Worm (Caenorhabditis elegans) whole organism, young adult: ENCODE data around the gene tbc-2.

Experiments
- B0035.1 ChIP-seq: sonication (generic microtip); optimal IDR thresholded peaks from 2 replicates; lab custom pipeline; 2016; ENCODE audit warnings: missing genetic modification characterization, mild to moderate bottlenecking, missing compliant biosample characterization, missing genotype, missing genetic modification reagents
- B0336.3 ChIP-seq: fragments of 200-800 bp; sonication (Bioruptor generic); IDR thresholded peaks from 2 replicates; pipeline ENCODE4 v1.3.6; 2022; ENCODE audit warnings: missing genetic modification characterization, missing compliant biosample characterization
- C17E4.6 ChIP-seq: fragments of 200-800 bp; sonication (Bioruptor generic); IDR thresholded peaks from 2 replicates; pipeline ENCODE4 v1.3.6; 2022; ENCODE audit warnings: missing genetic modification reagents, missing genetic modification characterization, missing compliant biosample characterization
- F22D6.2 ChIP-seq: sonication (generic microtip); optimal IDR thresholded peaks from 2 replicates; lab custom pipeline; 2016; ENCODE audit warnings: mild to moderate bottlenecking, missing genetic modification characterization, missing compliant biosample characterization
- F23B12.7 ChIP-seq: sonication (generic microtip); optimal IDR thresholded peaks from 2 replicates; lab custom pipeline; 2017; ENCODE audit warnings: missing genetic modification characterization, mild to moderate bottlenecking, missing compliant biosample characterization, antibody characterized with exemption, moderate library complexity; ENCODE audit not compliant: insufficient read depth
- F49E8.2 ChIP-seq: sonication (generic microtip); optimal IDR thresholded peaks from 3 replicates; lab custom pipeline; 2017; ENCODE audit warnings: missing genetic modification characterization, mild to moderate bottlenecking, missing compliant biosample characterization, antibody characterized with exemption, moderate library complexity; ENCODE audit not compliant: insufficient read depth
- F55B11.4 ChIP-seq: sonication (generic microtip); optimal IDR thresholded peaks from 2 replicates; lab custom pipeline; 2016; ENCODE audit warnings: missing compliant biosample characterization, missing genetic modification characterization, borderline replicate concordance; ENCODE audit not compliant: insufficient read depth
- F57A8.1 ChIP-seq: fragments of 200-800 bp; sonication (Bioruptor generic); optimal IDR thresholded peaks from 2 replicates; lab custom pipeline; 2018; ENCODE audit warnings: mild to moderate bottlenecking, missing genetic modification characterization, moderate library complexity, missing compliant biosample characterization
- K11D2.4 ChIP-seq: fragments of 200-800 bp; sonication (Bioruptor generic); IDR thresholded peaks from 2 replicates; pipeline ENCODE4 v1.3.6; 2022; ENCODE audit warnings: missing genetic modification reagents, missing genetic modification characterization, missing compliant biosample characterization
- Y67H2A.10 ChIP-seq: fragments of 200-800 bp; sonication (Bioruptor generic); conservative IDR thresholded peaks from 2 replicates; pipeline ENCODE4 v1.3.6; 2022; ENCODE audit warnings: missing genetic modification reagents, missing genetic modification characterization, missing compliant biosample characterization
- Y95B8A.8 ChIP-seq: fragments of 200-800 bp; sonication (Bioruptor generic); IDR thresholded peaks from 2 replicates; pipeline ENCODE4 v1.3.6; 2022; ENCODE audit warnings: missing genetic modification reagents, missing genetic modification characterization, missing compliant biosample characterization
- ZK185.1 ChIP-seq: sonication (generic microtip); optimal IDR thresholded peaks from 2 replicates; lab custom pipeline; 2016; ENCODE audit warnings: mild to moderate bottlenecking, missing genetic modification characterization, missing compliant biosample characterization; ENCODE audit not compliant: poor library complexity, severe bottlenecking
- bed-2 ChIP-seq: fragments of 200-800 bp; sonication (Bioruptor generic); IDR thresholded peaks from 2 replicates; pipeline ENCODE4 v1.3.6; 2022; ENCODE audit warnings: missing genetic modification reagents, missing genetic modification characterization, missing compliant biosample characterization
- cebp-1 ChIP-seq, 2 experiments: fragments of 200-800 bp in 1 of 2; sonication (Bioruptor generic) in 1 of 2; sonication (generic microtip) in 1 of 2; IDR thresholded peaks in 1 of 2; optimal IDR thresholded peaks in 1 of 2; 2 replicates each; pipeline versions ENCODE4 v1.3.6 to Lab custom; 2017 to 2022; ENCODE audit warnings: missing compliant biosample characterization in 2 of 2, missing genetic modification characterization in 2 of 2, mild to moderate bottlenecking in 1 of 2, missing genetic modification reagents in 1 of 2, moderate library complexity in 1 of 2
- ceh-100 ChIP-seq: fragments of 200-800 bp; sonication (Bioruptor generic); IDR thresholded peaks from 2 replicates; pipeline ENCODE4 v1.3.6; 2022; ENCODE audit warnings: missing genetic modification reagents, missing genetic modification characterization, missing compliant biosample characterization
- ceh-27 ChIP-seq: fragments of 200-800 bp; sonication (Bioruptor generic); optimal IDR thresholded peaks from 2 replicates; lab custom pipeline; 2018; ENCODE audit warnings: mild to moderate bottlenecking, missing genetic modification characterization, moderate library complexity, missing compliant biosample characterization
- ceh-91 ChIP-seq: fragments of 200-800 bp; sonication (Bioruptor generic); IDR thresholded peaks from 2 replicates; pipeline ENCODE4 v1.3.6; 2022; ENCODE audit warnings: missing genetic modification reagents, missing genetic modification characterization, missing compliant biosample characterization
- die-1 ChIP-seq: sonication (generic microtip); optimal IDR thresholded peaks from 2 replicates; lab custom pipeline; 2016; ENCODE audit warnings: missing genotype, mild to moderate bottlenecking, missing genetic modification characterization, missing compliant biosample characterization
- dox-1 ChIP-seq: fragments of 200-800 bp; sonication (Bioruptor generic); IDR thresholded peaks from 2 replicates; pipeline ENCODE4 v1.3.6; 2022; ENCODE audit warnings: missing genetic modification reagents, missing genetic modification characterization, missing compliant biosample characterization
- egrh-3 ChIP-seq: fragments of 200-800 bp; sonication (Bioruptor generic); IDR thresholded peaks from 2 replicates; pipeline ENCODE4 v1.3.6; 2022; ENCODE audit warnings: missing genetic modification reagents, missing genetic modification characterization, missing compliant biosample characterization
- ekl-4 ChIP-seq: fragments of 200-800 bp; sonication (Bioruptor generic); IDR thresholded peaks from 2 replicates; pipeline ENCODE4 v1.3.6; 2022; ENCODE audit warnings: missing genetic modification reagents, missing genetic modification characterization, missing compliant biosample characterization
- ets-4 ChIP-seq: fragments of 200-800 bp; sonication (Bioruptor generic); optimal IDR thresholded peaks from 2 replicates; lab custom pipeline; 2018; ENCODE audit warnings: mild to moderate bottlenecking, missing genetic modification characterization, missing compliant biosample characterization
- fkh-3 ChIP-seq: sonication (generic microtip); optimal IDR thresholded peaks from 2 replicates; lab custom pipeline; 2016; ENCODE audit warnings: mild to moderate bottlenecking, missing genetic modification characterization, missing compliant biosample characterization
- hlh-26 ChIP-seq: fragments of 200-800 bp; sonication (Bioruptor generic); conservative IDR thresholded peaks from 2 replicates; pipeline ENCODE4 v1.3.6; 2022; ENCODE audit warnings: missing genetic modification reagents, missing genetic modification characterization, missing compliant biosample characterization
- hmg-1.2 ChIP-seq: fragments of 200-800 bp; sonication (Bioruptor generic); IDR thresholded peaks from 2 replicates; pipeline ENCODE4 v1.3.6; 2022; ENCODE audit warnings: missing genetic modification reagents, missing genetic modification characterization, missing compliant biosample characterization
- let-526 ChIP-seq: fragments of 200-800 bp; sonication (Bioruptor generic); IDR thresholded peaks from 2 replicates; pipeline ENCODE4 v1.3.6; 2022; ENCODE audit warnings: missing genetic modification reagents, missing genetic modification characterization, missing compliant biosample characterization
- lin-35 ChIP-seq, 3 experiments: fragments of 150-350 bp in 2 of 3; sonication (generic microtip) in 1 of 3; optimal IDR thresholded peaks; 2 replicates each; lab custom pipeline; 2014 to 2018; ENCODE audit warnings: missing biosample characterization in 3 of 3, missing genetic modification characterization in 3 of 3, missing genetic modification reagents in 3 of 3
- lin-40 ChIP-seq: sonication (generic microtip); optimal IDR thresholded peaks from 2 replicates; lab custom pipeline; 2016; ENCODE audit warnings: missing genetic modification characterization, mild to moderate bottlenecking, missing compliant biosample characterization, missing genotype, missing genetic modification reagents
- lsl-1 ChIP-seq: fragments of 200-800 bp; sonication (Bioruptor generic); optimal IDR thresholded peaks from 2 replicates; lab custom pipeline; 2018; ENCODE audit warnings: mild to moderate bottlenecking, missing genetic modification characterization, moderate library complexity, missing compliant biosample characterization
- mes-4 ChIP-seq: sonication (generic microtip); optimal IDR thresholded peaks from 2 replicates; lab custom pipeline; 2016; ENCODE audit warnings: missing genotype, missing genetic modification characterization, missing compliant biosample characterization
- mxl-1 ChIP-seq: sonication (generic microtip); optimal IDR thresholded peaks from 2 replicates; lab custom pipeline; 2016; ENCODE audit warnings: missing genetic modification characterization, missing compliant biosample characterization
- nfya-2 ChIP-seq: fragments of 200-800 bp; sonication (Bioruptor generic); IDR thresholded peaks from 2 replicates; pipeline ENCODE4 v1.3.6; 2022; ENCODE audit warnings: missing genetic modification reagents, missing genetic modification characterization, missing compliant biosample characterization
- nhr-179 ChIP-seq: sonication (generic microtip); optimal IDR thresholded peaks from 2 replicates; lab custom pipeline; 2016; ENCODE audit warnings: mild to moderate bottlenecking, missing genetic modification characterization, missing compliant biosample characterization
- pbrm-1 ChIP-seq: fragments of 200-800 bp; sonication (Bioruptor generic); IDR thresholded peaks from 2 replicates; pipeline ENCODE4 v1.3.6; 2022; ENCODE audit warnings: missing genetic modification reagents, missing genetic modification characterization, missing compliant biosample characterization
- repo-1 ChIP-seq: sonication (generic microtip); optimal IDR thresholded peaks from 2 replicates; lab custom pipeline; 2017; ENCODE audit warnings: mild to moderate bottlenecking, missing genetic modification characterization, missing compliant biosample characterization
- sea-2 ChIP-seq: fragments of 200-800 bp; sonication (Bioruptor generic); IDR thresholded peaks from 2 replicates; pipeline ENCODE4 v1.3.6; 2022; ENCODE audit warnings: missing genetic modification characterization, missing compliant biosample characterization
- snpc-3.4 ChIP-seq: sonication (generic microtip); optimal IDR thresholded peaks from 2 replicates; lab custom pipeline; 2017; ENCODE audit warnings: missing genetic modification characterization, mild to moderate bottlenecking, missing compliant biosample characterization, antibody characterized with exemption, moderate library complexity, missing genotype, missing genetic modification reagents
- xnd-1 ChIP-seq: sonication (generic microtip); optimal IDR thresholded peaks from 2 replicates; lab custom pipeline; 2016; ENCODE audit warnings: missing genotype, missing genetic modification reagents, missing genetic modification characterization, missing compliant biosample characterization
- ztf-25 ChIP-seq: fragments of 200-800 bp; sonication (Bioruptor generic); IDR thresholded peaks from 2 replicates; pipeline ENCODE4 v1.3.6; 2022; ENCODE audit warnings: missing genetic modification reagents, missing genetic modification characterization, missing compliant biosample characterization
- ztf-26 ChIP-seq: sonication (generic microtip); optimal IDR thresholded peaks from 2 replicates; lab custom pipeline; 2017; ENCODE audit warnings: missing genetic modification characterization, missing compliant biosample characterization
- ztf-28 ChIP-seq: fragments of 200-800 bp; sonication (Bioruptor generic); IDR thresholded peaks from 2 replicates; pipeline ENCODE4 v1.3.6; 2022; ENCODE audit warnings: missing genetic modification reagents, missing genetic modification characterization, missing compliant biosample characterization

tbc-2 gene

DNA sequence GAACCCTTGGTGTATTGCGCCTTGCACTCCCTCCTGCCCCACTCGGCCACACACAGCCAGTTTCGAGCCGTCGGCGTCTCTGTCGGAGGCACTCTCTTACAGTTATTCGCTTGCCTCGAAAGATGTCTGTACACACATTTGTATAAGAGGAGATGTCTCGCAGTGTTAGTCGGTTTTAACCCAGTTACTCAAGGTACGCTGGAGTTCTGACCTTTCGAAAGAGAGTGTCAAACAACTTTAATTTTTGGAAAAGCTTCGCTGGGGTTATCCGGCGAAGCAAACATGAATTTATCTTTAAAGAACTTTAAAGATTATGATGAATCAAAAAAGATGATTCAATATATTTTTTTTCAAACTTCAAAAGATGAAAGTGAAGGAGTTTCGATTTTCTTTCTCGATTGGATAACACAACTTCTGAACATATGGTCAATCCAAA lies 17.5 kb upstream of the tbc-2 start (continued):
- TF ChIP-seq let-526 (GFP tag; lab: Robert Waterston, UW) (peak; percentile 97), C17E4.6 (peak; percentile 99), ztf-26 (peak; percentile 98), ZK185.1 (peak; percentile 98), hmg-1.2 (GFP tag; lab: Robert Waterston, UW) (peak; percentile 95), repo-1 (peak; percentile 100), ztf-25 (GFP tag; lab: Robert Waterston, UW) (peak; percentile 80), F22D6.2 (peak; percentile 95), die-1 (tag; lab: Kevin White, UChicago) (peak; percentile 88), ceh-91 (GFP tag; lab: Robert Waterston, UW) (peak; percentile 76), mxl-1 (peak; percentile 87), Y67H2A.10 (peak; percentile 90), F57A8.1 (GFP tag; lab: Kevin White, UChicago) (peak; percentile 87), dox-1 (GFP tag; lab: Robert Waterston, UW) (peak; percentile 99), snpc-3.4 (tag; lab: Kevin White, UChicago) (peak; percentile 99), bed-2 (GFP tag; lab: Robert Waterston, UW) (peak; percentile 94), lsl-1 (GFP tag; lab: Kevin White, UChicago) (peak; percentile 84), lin-35 (GFP tag; optimal IDR thresholded peaks at IDR 0.05; lab: Kevin White, UChicago) (peak in 2 of 3 experiments; percentile 91 to 94), F49E8.2 (tag; lab: Kevin White, UChicago) (peak; percentile 97), K11D2.4 (GFP tag; lab: Robert Waterston, UW) (peak; percentile 98), mes-4 (tag; lab: Kevin White, UChicago) (peak; percentile 77), nfya-2 (GFP tag; lab: Robert Waterston, UW) (peak; percentile 76; the same call in 1 of the 2 replicates), nhr-179 (tag; lab: Kevin White, UChicago) (peak; percentile 78), F23B12.7 (tag; lab: Kevin White, UChicago) (peak; percentile 98), B0035.1 (tag; lab: Kevin White, UChicago) (peak; percentile 97), B0336.3 (GFP tag; lab: Robert Waterston, UW) (peak; percentile 100), ets-4 (GFP tag; lab: Kevin White, UChicago) (peak; percentile 94), F55B11.4 (tag; lab: Kevin White, UChicago) (no peak), sea-2 (GFP tag; lab: Robert Waterston, UW) (peak; percentile 93), ceh-27 (GFP tag; lab: Kevin White, UChicago) (peak; percentile 99), ekl-4 (GFP tag; lab: Robert Waterston, UW) (peak; percentile 99), egrh-3 (peak; percentile 84), pbrm-1 (GFP tag; lab: Robert Waterston, UW) (peak; percentile 100), lin-40 (tag; lab: Kevin White, UChicago) (peak; percentile 99), Y95B8A.8 (peak; percentile 98), fkh-3 (peak; percentile 86), ceh-100 (peak; percentile 95), hlh-26 (GFP tag; lab: Robert Waterston, UW) (no peak), ztf-28 (peak; percentile 94), cebp-1 (GFP tag; IDR thresholded peaks at IDR 0.05; lab: Robert Waterston, UW) (peak; percentile 91), cebp-1 (tag; optimal IDR thresholded peaks at IDR 0.05; lab: Kevin White, UChicago) (peak; percentile 98), xnd-1 (peak; percentile 71)
- TF ChIP-seq, all 124 proteins: peak for 120
